Worm (Caenorhabditis elegans): Measurements from ENCODE around the gene atg-9.
A peak's percentile ranks its signal among the peaks of the same experiment; 100 is the strongest.

The atg-9 gene

DNA sequence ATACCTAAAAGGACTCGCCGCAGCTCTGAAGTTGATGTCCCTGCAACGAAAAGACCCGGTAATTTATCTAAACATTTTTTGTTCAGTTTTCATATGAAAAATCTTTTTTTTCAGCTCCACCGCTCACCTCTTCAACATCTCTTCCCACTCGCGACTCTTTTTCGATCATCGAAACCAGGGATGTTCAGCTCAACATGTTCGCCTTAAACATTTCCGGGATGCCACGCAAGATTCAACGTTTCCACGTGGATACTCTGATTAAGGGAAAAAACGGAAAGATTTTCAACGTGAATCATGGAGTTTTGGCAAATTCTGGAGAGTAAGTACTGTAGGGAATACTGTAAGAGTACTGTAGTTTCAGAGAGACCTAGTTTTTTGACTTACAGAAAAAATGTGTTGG is 5.6 kb upstream of the atg-9 start:
- TF ChIP-seq hmg-11 (tag; optimal IDR thresholded peaks at IDR 0.05) (no peak), nhr-11 (tag; optimal IDR thresholded peaks at IDR 0.05) (no peak), unc-62 (GFP tag; optimal IDR thresholded peaks at IDR 0.05) (no peak), unc-39 (tag; optimal IDR thresholded peaks at IDR 0.05) (no peak), eor-1 (tag; optimal IDR thresholded peaks at IDR 0.05) (no peak), nhr-67 (tag; optimal IDR thresholded peaks at IDR 0.05) (no peak), ceh-82 (tag; optimal IDR thresholded peaks at IDR 0.05) (no peak), nhr-43 (tag; optimal IDR thresholded peaks at IDR 0.05; ENCODE audit: poor library complexity, severe bottlenecking) (no peak), mdl-1 (tag; optimal IDR thresholded peaks at IDR 0.05) (no peak), R02D3.7 (tag; optimal IDR thresholded peaks at IDR 0.05) (no peak), nhr-12 (tag; optimal IDR thresholded peaks at IDR 0.05) (no peak)

DNA sequence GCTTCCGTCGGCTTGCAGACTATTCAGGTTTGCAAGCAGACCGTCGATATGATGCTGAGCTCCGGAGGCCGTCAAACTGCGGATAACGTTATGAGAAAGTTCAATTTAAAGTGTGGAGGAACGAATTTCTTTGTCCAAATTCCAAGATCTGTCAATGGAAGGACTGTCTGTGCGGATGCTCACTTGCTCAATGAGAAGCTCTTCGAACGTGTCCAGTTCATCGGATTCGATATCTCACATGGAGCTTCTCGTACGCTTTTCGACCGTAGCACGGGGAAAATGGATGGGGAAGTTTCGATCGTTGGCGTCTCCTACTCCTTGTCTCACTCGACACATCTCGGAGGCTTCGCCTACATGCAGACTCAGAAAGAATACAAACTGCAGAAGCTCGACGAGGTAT is 3.2 kb upstream of the atg-9 start:
- no peak for TF ChIP-seq ceh-9 (tag; optimal IDR thresholded peaks at IDR 0.05)
- no peak for TF ChIP-seq nhr-28 (tag; optimal IDR thresholded peaks at IDR 0.05)
- TF ChIP-seq unc-62 (GFP tag; optimal IDR thresholded peaks at IDR 0.05), result no peak
- TF ChIP-seq elt-1 (tag; optimal IDR thresholded peaks at IDR 0.05), result no peak
- TF ChIP-seq elt-2 (tag; optimal IDR thresholded peaks at IDR 0.05), result no peak
- TF ChIP-seq daf-12 (tag; optimal IDR thresholded peaks at IDR 0.05), result no peak
- TF ChIP-seq fkh-2 (tag; optimal IDR thresholded peaks at IDR 0.05), result no peak
- TF ChIP-seq lsy-12 (tag; optimal IDR thresholded peaks at IDR 0.05), result no peak
- TF ChIP-seq tbx-2 (tag; optimal IDR thresholded peaks at IDR 0.05), result no peak
- no peak for TF ChIP-seq fkh-10 (GFP tag; optimal IDR thresholded peaks at IDR 0.05)
- TF ChIP-seq nhr-23 (tag; optimal IDR thresholded peaks at IDR 0.05), result no peak
- TF ChIP-seq nhr-25 (tag; optimal IDR thresholded peaks at IDR 0.05), result no peak
- no peak for TF ChIP-seq nhr-77 (tag; optimal IDR thresholded peaks at IDR 0.05)
- no peak for TF ChIP-seq egl-5 (tag; optimal IDR thresholded peaks at IDR 0.05)
- TF ChIP-seq lin-39 (tag; optimal IDR thresholded peaks at IDR 0.05), result no peak

DNA sequence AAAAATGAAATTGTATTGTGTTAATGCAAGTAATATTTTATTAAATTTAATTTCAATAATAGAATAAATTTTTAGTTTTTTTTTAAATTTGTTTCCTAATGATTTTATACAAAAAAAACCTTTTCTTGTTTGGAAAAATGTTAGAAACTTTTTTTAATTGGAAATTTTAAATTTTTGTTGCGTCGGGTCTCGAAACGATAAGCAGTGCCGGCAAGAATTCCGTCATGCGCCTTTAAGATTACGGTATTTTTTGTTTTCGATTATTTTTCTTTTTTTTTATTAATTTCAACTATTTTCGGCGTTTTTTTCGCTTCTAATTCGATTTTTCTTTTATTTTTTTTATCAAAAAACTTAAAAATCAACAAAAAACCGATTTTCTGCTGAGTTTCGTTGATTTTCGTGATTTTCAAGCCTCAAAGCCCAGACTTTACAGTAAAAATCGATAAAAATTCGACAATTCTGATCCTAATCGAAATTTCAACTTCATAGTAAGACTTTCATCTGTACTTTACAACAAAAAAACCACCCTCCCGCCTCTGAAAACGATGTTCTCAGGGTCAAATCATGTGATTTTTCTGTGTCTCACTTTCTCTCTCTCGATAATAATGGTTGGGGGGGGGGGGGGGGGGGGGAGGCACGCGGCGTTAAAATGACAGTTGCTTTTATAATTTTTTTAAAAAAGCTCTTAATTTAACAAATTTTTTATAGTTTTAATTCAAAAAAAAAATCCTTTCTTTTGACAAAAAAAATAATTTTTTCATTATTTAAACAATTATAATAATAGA is 1.4 kb upstream of the atg-9 start:
- no peak for TF ChIP-seq sea-2 (GFP tag; optimal IDR thresholded peaks at IDR 0.05)
- no peak for TF ChIP-seq ceh-82 (tag; optimal IDR thresholded peaks at IDR 0.05)
- TF ChIP-seq elt-2 (tag; optimal IDR thresholded peaks at IDR 0.05), result no peak
- no peak for TF ChIP-seq fos-1 (tag; optimal IDR thresholded peaks at IDR 0.05)
- no peak for TF ChIP-seq nhr-28 (tag; optimal IDR thresholded peaks at IDR 0.05)
- TF ChIP-seq nhr-76 (tag; optimal IDR thresholded peaks at IDR 0.05), result no peak
- TF ChIP-seq unc-62 (GFP tag; optimal IDR thresholded peaks at IDR 0.05), result no peak
- TF ChIP-seq daf-12 (tag; optimal IDR thresholded peaks at IDR 0.05), result no peak
- TF ChIP-seq lin-39 (tag; optimal IDR thresholded peaks at IDR 0.05), result no peak
- no peak for TF ChIP-seq tbx-2 (tag; optimal IDR thresholded peaks at IDR 0.05)
- TF ChIP-seq eor-1 (tag; optimal IDR thresholded peaks at IDR 0.05), result no peak
- no peak for TF ChIP-seq R02D3.7 (tag; optimal IDR thresholded peaks at IDR 0.05)
- no peak for TF ChIP-seq mdl-1 (tag; optimal IDR thresholded peaks at IDR 0.05)

DNA sequence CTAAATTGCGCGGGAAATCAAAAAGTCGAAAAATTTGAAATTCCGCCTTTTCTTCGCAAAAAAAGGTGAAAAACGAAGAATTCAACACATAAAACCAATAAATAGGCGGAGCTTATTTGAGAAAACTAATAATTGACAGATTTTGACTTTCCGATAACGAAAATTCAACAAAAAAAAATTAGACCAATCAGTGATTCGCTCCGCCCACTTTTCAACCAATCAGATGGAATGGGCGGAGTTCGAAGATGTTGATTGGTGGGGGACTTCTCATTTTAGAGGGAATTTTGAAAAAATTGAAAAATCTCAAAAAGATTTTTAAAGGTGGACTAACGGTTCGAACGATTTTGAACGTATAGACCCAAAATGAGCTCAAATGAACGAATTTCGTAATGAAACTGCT is 1.6 kb downstream of the atg-9 start:
- no peak for TF ChIP-seq nhr-28 (tag; optimal IDR thresholded peaks at IDR 0.05)
- no peak for TF ChIP-seq nhr-23 (tag; optimal IDR thresholded peaks at IDR 0.05)
- no peak for TF ChIP-seq nhr-12 (tag; optimal IDR thresholded peaks at IDR 0.05)
- peak; percentile 76 for TF ChIP-seq nfya-1 (tag; optimal IDR thresholded peaks at IDR 0.05; ENCODE audit: insufficient read depth)

DNA sequence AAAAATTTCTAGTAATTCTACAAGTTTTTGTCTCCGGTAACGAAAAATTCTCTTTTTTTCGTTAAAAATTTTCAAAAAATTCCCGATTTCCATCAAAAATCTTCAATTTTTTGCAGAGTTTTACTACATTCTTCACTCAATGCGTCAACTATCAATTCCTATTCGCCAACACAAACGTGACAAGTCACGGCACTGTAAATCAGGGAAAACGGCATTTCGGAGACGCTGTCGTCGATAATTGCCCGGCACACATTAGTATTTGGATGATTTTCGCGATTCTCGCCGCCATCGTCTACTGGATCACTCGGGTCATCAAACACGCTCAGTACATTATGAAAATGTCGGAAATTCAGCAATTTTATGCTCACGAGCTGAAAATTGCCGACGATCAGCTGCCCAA is 2.6 kb downstream of the atg-9 start:
- TF ChIP-seq fos-1 (tag; optimal IDR thresholded peaks at IDR 0.05), result no peak
- TF ChIP-seq egl-5 (tag; optimal IDR thresholded peaks at IDR 0.05), result no peak
- no peak for TF ChIP-seq nfya-1 (tag; optimal IDR thresholded peaks at IDR 0.05; ENCODE audit: insufficient read depth)
- no peak for TF ChIP-seq jun-1 (tag; optimal IDR thresholded peaks at IDR 0.05)
- no peak for TF ChIP-seq unc-62 (GFP tag; optimal IDR thresholded peaks at IDR 0.05)
- TF ChIP-seq lsy-12 (tag; optimal IDR thresholded peaks at IDR 0.05), result no peak
- TF ChIP-seq lin-39 (tag; optimal IDR thresholded peaks at IDR 0.05), result no peak
- no peak for TF ChIP-seq nhr-28 (tag; optimal IDR thresholded peaks at IDR 0.05)
- TF ChIP-seq ceh-82 (tag; optimal IDR thresholded peaks at IDR 0.05), result no peak
